Fruit fly (Drosophila melanogaster): ENCODE data around the gene CG17475.
A peak's percentile ranks its signal among the peaks of the same experiment; 100 is the strongest.

Gene CG17475

DNA sequence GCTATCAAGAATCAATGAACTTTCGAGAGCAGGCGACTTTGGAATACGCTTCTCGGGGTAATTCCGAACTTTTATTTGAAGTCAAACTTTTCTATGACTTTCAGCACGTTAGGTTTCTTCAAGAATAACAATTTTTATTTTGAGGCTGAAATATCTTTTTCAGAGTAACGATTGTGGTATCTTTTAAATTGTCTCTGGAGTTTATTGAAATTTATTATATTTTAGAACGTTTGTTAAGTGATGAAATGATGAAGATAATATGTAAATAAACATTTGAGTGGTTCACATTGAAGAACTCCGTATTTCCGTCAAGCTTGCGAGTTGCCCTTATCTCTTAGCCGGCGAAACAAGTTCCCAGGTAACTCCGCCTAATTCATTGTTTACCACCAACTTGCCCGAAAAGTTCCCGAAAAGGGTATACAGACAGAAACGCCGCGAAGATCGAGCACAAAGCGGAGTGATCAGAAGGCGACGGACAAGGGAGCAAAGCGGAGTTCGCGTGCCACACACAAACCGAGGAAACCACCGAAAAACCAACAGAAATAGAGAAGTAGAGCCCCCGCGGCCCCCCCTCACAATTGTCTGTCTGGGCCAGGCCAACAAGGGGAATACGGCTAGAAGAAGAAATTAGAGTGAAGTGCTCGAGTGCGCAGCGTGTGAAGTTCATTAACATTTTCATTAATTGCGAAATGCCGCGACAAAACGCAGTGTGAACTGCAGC is 12.5 kb downstream of the CG17475 start (continued):
- TF ChIP-seq CG14860 (GFP tag; IDR thresholded peaks at IDR 0.05; ENCODE audit: partially characterized antibody) (no peak), tx (GFP tag; optimal IDR thresholded peaks at IDR 0.05) (no peak), ssp (GFP tag; IDR thresholded peaks at IDR 0.05) (no peak), Stat92E (GFP tag; optimal IDR thresholded peaks at IDR 0.05) (peak in 1 of 3 experiments; percentile 48), gce (GFP tag; IDR thresholded peaks at IDR 0.05) (no peak), tup (GFP tag; optimal IDR thresholded peaks at IDR 0.05) (no peak), CG8359 (GFP tag; optimal IDR thresholded peaks at IDR 0.05; ENCODE audit: borderline replicate concordance) (peak; percentile 11), sc (optimal IDR thresholded peaks at IDR 0.05) (no peak), sc (GFP tag; optimal IDR thresholded peaks at IDR 0.05) (peak; percentile 23), HHEX (GFP tag; optimal IDR thresholded peaks at IDR 0.05) (no peak), CG4424 (GFP tag; optimal IDR thresholded peaks at IDR 0.05) (peak; percentile 24), CG14050 (GFP tag; IDR thresholded peaks at IDR 0.05) (no peak), Scr (GFP tag; IDR thresholded peaks at IDR 0.05; ENCODE audit: partially characterized antibody) (no peak), zen2 (GFP tag; IDR thresholded peaks at IDR 0.05; ENCODE audit: partially characterized antibody) (no peak), nom (GFP tag; optimal IDR thresholded peaks at IDR 0.05) (peak; percentile 25), CG12659 (GFP tag; optimal IDR thresholded peaks at IDR 0.05) (no peak), CG6791 (GFP tag; IDR thresholded peaks at IDR 0.05; ENCODE audit: partially characterized antibody) (0 out of 3 replicates have a peak, but pooled peaks have one; percentile 61), Hand (GFP tag; optimal IDR thresholded peaks at IDR 0.05) (no peak), Ssrp (tag; optimal IDR thresholded peaks at IDR 0.05) (peak; percentile 35), ERR (GFP tag; optimal IDR thresholded peaks at IDR 0.05) (no peak), CG9727 (GFP tag; optimal IDR thresholded peaks at IDR 0.05) (no peak), lola (GFP tag; optimal IDR thresholded peaks at IDR 0.05) (peak in 1 of 3 experiments; percentile 60), CG1602 (GFP tag; optimal IDR thresholded peaks at IDR 0.05) (no peak), peb (GFP tag; IDR thresholded peaks at IDR 0.05) (no peak), CG11723 (GFP tag; optimal IDR thresholded peaks at IDR 0.05) (no peak), Tbp (GFP tag; optimal IDR thresholded peaks at IDR 0.05) (no peak), CG2712 (tag; optimal IDR thresholded peaks at IDR 0.05) (peak; percentile 68), CG4730 (GFP tag; IDR thresholded peaks at IDR 0.05) (no peak), zen (tag; optimal IDR thresholded peaks at IDR 0.05) (no peak), CG4707 (GFP tag; optimal IDR thresholded peaks at IDR 0.05) (no peak), ATbp (GFP tag; optimal IDR thresholded peaks at IDR 0.05) (no peak), CG3726 (GFP tag; IDR thresholded peaks at IDR 0.05) (0 out of 3 replicates have a peak, but pooled peaks have one; percentile 5), CG3163 (GFP tag; optimal IDR thresholded peaks at IDR 0.05) (no peak), dan (GFP tag; IDR thresholded peaks at IDR 0.05) (no peak), CG32767 (GFP tag; IDR thresholded peaks at IDR 0.05) (no peak), ewg (GFP tag; optimal IDR thresholded peaks at IDR 0.05) (no peak), CG8765 (GFP tag; IDR thresholded peaks at IDR 0.05) (no peak), hbn (GFP tag; IDR thresholded peaks at IDR 0.05; ENCODE audit: partially characterized antibody) (no peak), CG7839 (tag; optimal IDR thresholded peaks at IDR 0.05) (peak; percentile 40), kni (GFP tag; optimal IDR thresholded peaks at IDR 0.05) (peak; percentile 61), CG1529 (GFP tag; optimal IDR thresholded peaks at IDR 0.05) (no peak), grau (tag; optimal IDR thresholded peaks at IDR 0.05) (peak; percentile 29), twi (tag; optimal IDR thresholded peaks at IDR 0.05) (no peak), Hsf (GFP tag; optimal IDR thresholded peaks at IDR 0.05) (peak; percentile 11), Camta (GFP tag; optimal IDR thresholded peaks at IDR 0.05) (no peak), pum (GFP tag; optimal IDR thresholded peaks at IDR 0.05) (peak; percentile 8), Sox100B (GFP tag; optimal IDR thresholded peaks at IDR 0.05) (peak; percentile 12), CG15514 (GFP tag; optimal IDR thresholded peaks at IDR 0.05) (no peak)
